Fruit fly (Drosophila melanogaster) Kc167 (cell line): ENCODE data around the gene cin.

Experiments used
- Myc ChIP-seq: fragments of >200 bp; optimal IDR thresholded peaks from 2 replicates; lab custom pipeline; 2017; ENCODE audit warnings: missing external identifiers
- insv ChIP-seq: fragments of >200 bp; optimal IDR thresholded peaks from 3 replicates; lab custom pipeline; 2018; ENCODE audit warnings: missing external identifiers

DNA sequence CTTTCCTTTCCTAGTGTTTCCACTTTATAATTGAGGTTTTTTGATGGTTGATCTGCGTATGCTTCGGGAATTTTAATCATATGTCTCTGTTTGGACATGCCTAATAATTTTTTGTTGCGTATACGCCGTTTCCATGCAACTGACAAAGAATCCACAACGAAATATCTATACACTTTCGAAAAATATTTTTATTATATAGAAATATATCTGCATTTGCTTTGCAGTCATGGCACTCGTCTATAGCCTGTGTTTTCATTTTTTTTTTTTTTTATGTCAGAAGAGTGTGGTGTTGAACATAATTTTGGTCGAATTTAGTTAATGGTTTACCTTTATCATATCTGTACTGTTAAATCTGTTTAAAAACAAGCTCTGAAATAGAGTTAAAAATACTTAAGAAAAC lies 7.4 kb downstream of the cin start:
- TF ChIP-seq Myc (lab: Kevin White, UChicago) (no peak), insv (lab: Kevin White, UChicago) (no peak)
